Worm (Caenorhabditis elegans) whole organism, L3 larva: Measurements from ENCODE around the gene oac-56.

Experiments used
- ZK546.5 ChIP-seq: sonication (generic microtip); optimal IDR thresholded peaks from 2 replicates; lab custom pipeline; 2017; ENCODE audit warnings: missing biosample characterization, missing genetic modification characterization
- aly-2 ChIP-seq: fragments of 150-350 bp; optimal IDR thresholded peaks from 2 replicates; lab custom pipeline; 2014; ENCODE audit warnings: missing biosample characterization, missing genetic modification characterization
- ama-1 ChIP-seq: fragments of 150-350 bp; optimal IDR thresholded peaks from 2 replicates; lab custom pipeline; 2018
- ceh-16 ChIP-seq: sonication (generic microtip); optimal IDR thresholded peaks from 2 replicates; lab custom pipeline; 2017; ENCODE audit warnings: missing biosample characterization, missing genetic modification characterization
- ceh-28 ChIP-seq: fragments of 150-350 bp; optimal IDR thresholded peaks from 2 replicates; lab custom pipeline; 2014; ENCODE audit warnings: missing biosample characterization, missing genetic modification reagents, missing genetic modification characterization
- ceh-82 ChIP-seq: fragments of 150-350 bp; optimal IDR thresholded peaks from 2 replicates; lab custom pipeline; 2014; ENCODE audit warnings: missing biosample characterization, missing genetic modification characterization
- ceh-9 ChIP-seq: sonication (generic microtip); optimal IDR thresholded peaks from 2 replicates; lab custom pipeline; 2018; ENCODE audit warnings: missing biosample characterization, missing genetic modification characterization
- daf-12 ChIP-seq: fragments of 150-350 bp; optimal IDR thresholded peaks from 2 replicates; lab custom pipeline; 2014; ENCODE audit warnings: missing biosample characterization, missing genetic modification reagents, missing genetic modification characterization
- egl-27 ChIP-seq: sonication (generic microtip); optimal IDR thresholded peaks from 4 replicates; lab custom pipeline; 2017; ENCODE audit warnings: missing biosample characterization, missing genetic modification reagents, missing genetic modification characterization
- elt-1 ChIP-seq: fragments of 150-350 bp; optimal IDR thresholded peaks from 2 replicates; lab custom pipeline; 2014; ENCODE audit warnings: missing biosample characterization, missing genetic modification characterization
- elt-2 ChIP-seq: sonication (generic microtip); optimal IDR thresholded peaks from 2 replicates; lab custom pipeline; 2016; ENCODE audit warnings: missing genetic modification reagents, mild to moderate bottlenecking, missing genetic modification characterization, missing compliant biosample characterization
- elt-3 ChIP-seq, 3 experiments: fragments of 150-350 bp in 1 of 3; sonication (generic microtip) in 2 of 3; optimal IDR thresholded peaks; 2 replicates in 2 of 3; 4 replicates in 1 of 3; lab custom pipeline; 2014 to 2017; ENCODE audit warnings: missing biosample characterization in 3 of 3, missing genetic modification characterization in 3 of 3
- fkh-10 ChIP-seq: sonication (generic microtip); optimal IDR thresholded peaks from 2 replicates; lab custom pipeline; 2017; ENCODE audit warnings: missing biosample characterization, missing genetic modification reagents, missing genetic modification characterization
- fkh-2 ChIP-seq: fragments of 150-350 bp; optimal IDR thresholded peaks from 2 replicates; lab custom pipeline; 2014; ENCODE audit warnings: missing biosample characterization, missing genetic modification reagents, missing genetic modification characterization
- fos-1 ChIP-seq: fragments of 150-350 bp; optimal IDR thresholded peaks from 2 replicates; lab custom pipeline; 2014; ENCODE audit warnings: missing biosample characterization, missing genetic modification characterization
- lin-15B ChIP-seq: fragments of 150-350 bp; optimal IDR thresholded peaks from 2 replicates; lab custom pipeline; 2014; ENCODE audit warnings: missing biosample characterization, missing genetic modification characterization
- lin-39 ChIP-seq: fragments of 150-350 bp; optimal IDR thresholded peaks from 2 replicates; lab custom pipeline; 2018; ENCODE audit warnings: missing biosample characterization, missing genetic modification reagents, missing genetic modification characterization
- mml-1 ChIP-seq: fragments of 150-350 bp; sonication (generic microtip); optimal IDR thresholded peaks from 3 replicates; lab custom pipeline; 2014; ENCODE audit warnings: missing biosample characterization, missing genetic modification characterization
- nfya-1 ChIP-seq: sonication (generic microtip); optimal IDR thresholded peaks from 2 replicates; lab custom pipeline; 2017; ENCODE audit warnings: missing genetic modification characterization, mild to moderate bottlenecking, missing compliant biosample characterization, antibody characterized with exemption, moderate library complexity; ENCODE audit not compliant: insufficient read depth
- nhr-11 ChIP-seq: fragments of 150-350 bp; optimal IDR thresholded peaks from 2 replicates; lab custom pipeline; 2014; ENCODE audit warnings: missing biosample characterization, missing genetic modification characterization
- nhr-23 ChIP-seq: fragments of 150-350 bp; optimal IDR thresholded peaks from 2 replicates; lab custom pipeline; 2014; ENCODE audit warnings: missing biosample characterization, missing genetic modification reagents, missing genetic modification characterization
- nhr-237 ChIP-seq: fragments of 150-350 bp; optimal IDR thresholded peaks from 2 replicates; lab custom pipeline; 2014; ENCODE audit warnings: missing biosample characterization, missing genetic modification characterization
- nhr-25 ChIP-seq: sonication (generic microtip); optimal IDR thresholded peaks from 2 replicates; lab custom pipeline; 2017; ENCODE audit warnings: missing biosample characterization, missing genetic modification characterization
- nhr-28 ChIP-seq: fragments of 150-350 bp; optimal IDR thresholded peaks from 2 replicates; lab custom pipeline; 2014; ENCODE audit warnings: missing biosample characterization, missing genetic modification characterization
- nhr-43 ChIP-seq: sonication (generic microtip); optimal IDR thresholded peaks from 2 replicates; lab custom pipeline; 2016; ENCODE audit warnings: mild to moderate bottlenecking, missing genetic modification characterization, missing compliant biosample characterization; ENCODE audit not compliant: poor library complexity, severe bottlenecking
- nhr-67 ChIP-seq: fragments of 150-350 bp; optimal IDR thresholded peaks from 2 replicates; lab custom pipeline; 2014; ENCODE audit warnings: missing biosample characterization, missing genetic modification characterization
- nhr-76 ChIP-seq: fragments of 150-350 bp; sonication (generic microtip); optimal IDR thresholded peaks from 5 replicates; lab custom pipeline; 2014; ENCODE audit warnings: missing biosample characterization, missing genetic modification characterization
- pha-4 ChIP-seq: fragments of 150-350 bp; optimal IDR thresholded peaks from 2 replicates; lab custom pipeline; 2014; ENCODE audit warnings: missing biosample characterization, missing genetic modification reagents, missing genetic modification characterization
- pqm-1 ChIP-seq: fragments of 150-350 bp; optimal IDR thresholded peaks from 2 replicates; lab custom pipeline; 2017; ENCODE audit warnings: missing biosample characterization, missing genetic modification characterization, inconsistent platforms
- snpc-4 ChIP-seq: fragments of 150-350 bp; optimal IDR thresholded peaks from 2 replicates; lab custom pipeline; 2014; ENCODE audit warnings: missing biosample characterization, missing genetic modification characterization
- tbx-2 ChIP-seq: sonication (generic microtip); optimal IDR thresholded peaks from 2 replicates; lab custom pipeline; 2016; ENCODE audit warnings: mild to moderate bottlenecking, missing genetic modification characterization, missing compliant biosample characterization
- unc-62 ChIP-seq: fragments of 150-350 bp; sonication (generic microtip); optimal IDR thresholded peaks from 4 replicates; lab custom pipeline; 2014; ENCODE audit warnings: missing biosample characterization, missing genetic modification reagents, missing genetic modification characterization
- zag-1 ChIP-seq: fragments of 150-350 bp; optimal IDR thresholded peaks from 2 replicates; lab custom pipeline; 2014; ENCODE audit warnings: missing biosample characterization, missing genetic modification characterization

The oac-56 gene

DNA sequence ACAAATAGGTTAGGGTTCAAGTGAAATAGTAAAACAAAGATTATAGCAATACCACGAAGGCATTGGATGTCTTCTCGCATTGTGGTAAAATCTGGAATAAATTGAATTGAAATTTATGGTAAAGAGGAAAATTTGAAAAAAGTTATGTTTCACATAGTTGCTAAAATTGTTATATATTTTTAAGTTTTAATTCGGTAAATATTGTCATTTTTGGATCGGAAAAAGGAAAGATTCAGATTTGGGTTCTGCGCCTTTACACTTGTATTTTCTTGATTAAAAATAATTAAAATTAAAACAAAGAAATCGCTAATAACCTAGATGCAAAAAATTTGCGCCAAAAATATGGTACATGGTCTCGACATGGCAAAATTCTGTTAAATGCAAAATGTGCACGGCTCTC, at the start of gene oac-56:
Gene oac-56, minus strand, starts transcription at position 101 of the 400 bp plus-strand sequence.
- TF ChIP-seq ceh-82 (tag; lab: Kevin White, UChicago) (no peak), ZK546.5 (tag; lab: Kevin White, UChicago) (no peak), fos-1 (tag; lab: Kevin White, UChicago) (no peak), ceh-28 (tag; lab: Kevin White, UChicago) (no peak), pha-4 (tag; lab: Kevin White, UChicago) (no peak), nhr-76 (no peak), fkh-10 (GFP tag; lab: Kevin White, UChicago) (no peak), nhr-67 (no peak), nhr-43 (tag; lab: Kevin White, UChicago) (no peak), ama-1 (no peak), unc-62 (GFP tag; lab: Kevin White, UChicago) (no peak)

DNA sequence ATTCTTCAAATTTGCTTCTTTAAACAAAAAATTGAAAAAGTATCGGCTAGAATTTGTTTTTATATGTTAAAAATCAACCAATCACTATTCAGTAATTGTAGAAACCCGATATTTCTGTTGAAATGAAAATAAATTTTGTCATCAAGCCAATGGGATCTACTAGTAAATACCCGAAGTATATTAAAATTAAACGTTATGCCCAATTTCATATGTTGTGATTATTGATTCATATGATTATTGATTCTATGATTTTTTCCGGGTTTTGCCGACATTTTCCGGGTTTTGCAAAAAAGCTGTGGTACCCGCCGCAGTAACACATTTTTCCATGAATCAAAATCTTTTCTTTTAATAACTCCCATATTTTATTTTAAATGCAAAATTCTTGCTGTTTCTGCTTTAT, 45.0 kb upstream of the oac-56 start:
- TF ChIP-seq nhr-28 (tag; lab: Kevin White, UChicago) = no peak
- no peak for TF ChIP-seq nhr-23 (tag; lab: Kevin White, UChicago)
- TF ChIP-seq snpc-4 = no peak
- TF ChIP-seq elt-1 (tag; lab: Kevin White, UChicago) = no peak
- TF ChIP-seq ZK546.5 (tag; lab: Kevin White, UChicago) = no peak
- no peak for TF ChIP-seq nhr-25 (tag; lab: Kevin White, UChicago)
- no peak for TF ChIP-seq egl-27 (tag; lab: Kevin White, UChicago)
- TF ChIP-seq elt-2 (tag; lab: Kevin White, UChicago) = no peak
- no peak for TF ChIP-seq pha-4 (tag; lab: Kevin White, UChicago)
- TF ChIP-seq pqm-1 (tag; lab: Kevin White, UChicago) = no peak
- TF ChIP-seq nhr-237 (tag; lab: Kevin White, UChicago) = no peak
- TF ChIP-seq unc-62 (GFP tag; lab: Kevin White, UChicago) = no peak
- no peak for TF ChIP-seq nfya-1 (tag; lab: Kevin White, UChicago)
- no peak for TF ChIP-seq lin-15B
- TF ChIP-seq nhr-11 (tag; lab: Kevin White, UChicago) = no peak
- TF ChIP-seq aly-2 (tag; lab: Kevin White, UChicago) = no peak
- TF ChIP-seq elt-3 (tag; optimal IDR thresholded peaks at IDR 0.05; lab: Kevin White, UChicago) = no peak
- TF ChIP-seq zag-1 (tag; lab: Kevin White, UChicago) = no peak
- TF ChIP-seq lin-39 (tag; lab: Kevin White, UChicago) = no peak
- TF ChIP-seq nhr-67 = no peak

DNA sequence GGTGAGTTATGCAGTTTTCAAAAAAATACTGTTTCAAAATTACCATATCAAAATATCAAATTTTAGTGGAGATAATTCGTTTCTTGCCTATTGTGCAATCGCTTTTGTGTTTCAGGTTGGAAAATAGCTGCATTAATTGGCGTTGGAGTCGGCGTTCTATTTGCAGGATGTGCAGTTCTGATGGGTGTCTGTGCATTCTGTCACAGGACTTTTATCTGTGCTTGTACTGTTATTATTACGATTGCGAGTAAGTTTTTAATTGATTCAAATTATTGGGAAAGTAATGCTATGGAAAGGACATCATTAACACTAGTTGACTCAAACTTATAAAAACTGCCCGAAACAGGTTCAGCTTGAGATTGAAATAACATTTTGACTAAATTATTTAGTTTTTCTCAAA, 44.3 kb upstream of the oac-56 start:
- TF ChIP-seq aly-2 (tag; lab: Kevin White, UChicago) = no peak
- no peak for TF ChIP-seq daf-12 (tag; lab: Kevin White, UChicago)
- no peak for TF ChIP-seq pha-4 (tag; lab: Kevin White, UChicago)
- no peak for TF ChIP-seq fkh-2 (tag; lab: Kevin White, UChicago)

DNA sequence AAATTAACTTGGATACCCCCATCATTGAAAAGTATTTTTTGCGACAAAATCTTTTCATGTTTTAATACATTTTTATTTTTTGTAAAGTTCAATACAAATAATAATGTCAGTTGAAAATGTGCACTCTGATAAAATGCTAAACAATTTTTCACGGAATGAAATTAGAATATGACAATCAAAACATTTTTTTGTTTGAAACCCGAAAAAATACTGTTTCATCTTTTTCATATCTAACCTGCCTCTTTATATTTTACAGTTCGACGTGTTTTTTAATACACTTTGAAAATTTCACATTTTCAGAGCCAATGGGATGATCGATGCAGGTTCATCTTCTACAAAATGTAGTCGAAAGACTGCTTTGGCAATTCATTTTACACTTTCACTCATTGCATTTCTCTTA, 43.3 kb upstream of the oac-56 start, which contains the start of gene clc-8:
Gene clc-8, plus strand, starts transcription at position 301 of the 400 bp plus-strand sequence.
- TF ChIP-seq mml-1 (tag; lab: Kevin White, UChicago) = no peak
- no peak for TF ChIP-seq lin-39 (tag; lab: Kevin White, UChicago)
- no peak for TF ChIP-seq pha-4 (tag; lab: Kevin White, UChicago)
- TF ChIP-seq nhr-23 (tag; lab: Kevin White, UChicago) = no peak
- TF ChIP-seq nhr-76 = no peak
- no peak for TF ChIP-seq ceh-82 (tag; lab: Kevin White, UChicago)
- no peak for TF ChIP-seq egl-27 (tag; lab: Kevin White, UChicago)
- TF ChIP-seq fkh-2 (tag; lab: Kevin White, UChicago) = no peak
- TF ChIP-seq ceh-9 (tag; lab: Kevin White, UChicago) = no peak
- no peak for TF ChIP-seq fos-1 (tag; lab: Kevin White, UChicago)
- no peak for TF ChIP-seq ceh-28 (tag; lab: Kevin White, UChicago)
- TF ChIP-seq nhr-25 (tag; lab: Kevin White, UChicago) = no peak

- no peak for TF ChIP-seq ceh-16 (tag; lab: Kevin White, UChicago)
- peak; percentile 86 for TF ChIP-seq nhr-25 (tag; lab: Kevin White, UChicago)
- peak; percentile 12 for TF ChIP-seq ceh-28 (tag; lab: Kevin White, UChicago)
- TF ChIP-seq nhr-23 (tag; lab: Kevin White, UChicago) = peak; percentile 70
- TF ChIP-seq nfya-1 (tag; lab: Kevin White, UChicago) = no peak
- no peak for TF ChIP-seq tbx-2 (tag; lab: Kevin White, UChicago)
Observed at ce11 chrIV:14391746-14392145, 41.2 kb upstream of the oac-56 start.
